Fruit fly (Drosophila melanogaster) whole organism, wandering third instar larva: ENCODE measurements around the gene CG31275.

Experiments used
- Abd-B ChIP-seq: fragments of >200 bp; optimal IDR thresholded peaks from 2 replicates; lab custom pipeline; 2017; ENCODE audit warnings: missing biosample characterization, missing genetic modification characterization
- CG32264 ChIP-seq: fragments of 200-800 bp; sonication (Bioruptor generic); optimal IDR thresholded peaks from 2 replicates; lab custom pipeline; 2016; ENCODE audit warnings: missing biosample characterization, missing genetic modification characterization
- CG9705 ChIP-seq: fragments of 200-800 bp; sonication (Bioruptor generic); optimal IDR thresholded peaks from 2 replicates; lab custom pipeline; 2018; ENCODE audit warnings: missing biosample characterization, mild to moderate bottlenecking, missing genetic modification characterization
- CrebA ChIP-seq: fragments of 200-800 bp; sonication (Bioruptor generic); optimal IDR thresholded peaks from 2 replicates; lab custom pipeline; 2016; ENCODE audit warnings: missing biosample characterization, mild to moderate bottlenecking, missing genetic modification characterization, borderline replicate concordance
- GATAd ChIP-seq: sonication (Bioruptor generic); optimal IDR thresholded peaks from 2 replicates; lab custom pipeline; 2016; ENCODE audit warnings: missing biosample characterization, missing genetic modification characterization
- HLH106 ChIP-seq: fragments of 200-800 bp; optimal IDR thresholded peaks from 3 replicates; lab custom pipeline; 2019; ENCODE audit warnings: missing biosample characterization, mild to moderate bottlenecking, missing genetic modification characterization, moderate library complexity
- Hnf4 ChIP-seq: fragments of 200-800 bp; sonication (Bioruptor generic); optimal IDR thresholded peaks from 2 replicates; lab custom pipeline; 2016; ENCODE audit warnings: missing biosample characterization, mild to moderate bottlenecking, missing genetic modification characterization
- Hr78 ChIP-seq: fragments of >200 bp; optimal IDR thresholded peaks from 2 replicates; lab custom pipeline; 2017; ENCODE audit warnings: missing biosample characterization, missing genetic modification characterization
- Hr83 ChIP-seq: fragments of 200-300 bp; sonication (Bioruptor generic); optimal IDR thresholded peaks from 2 replicates; lab custom pipeline; 2016; ENCODE audit warnings: missing biosample characterization, mild to moderate bottlenecking, missing genetic modification characterization, moderate library complexity; ENCODE audit not compliant: poor library complexity, severe bottlenecking
- Jra ChIP-seq: sonication (Bioruptor generic); optimal IDR thresholded peaks from 2 replicates; lab custom pipeline; 2016; ENCODE audit warnings: missing biosample characterization, missing genetic modification characterization
- Mio ChIP-seq: sonication (Bioruptor generic); optimal IDR thresholded peaks from 2 replicates; lab custom pipeline; 2016; ENCODE audit warnings: missing biosample characterization, missing genetic modification characterization
- Myc ChIP-seq: fragments of >200 bp; optimal IDR thresholded peaks from 2 replicates; lab custom pipeline; 2017
- N ChIP-seq: fragments of >200 bp; optimal IDR thresholded peaks from 2 replicates; lab custom pipeline; 2018; ENCODE audit warnings: missing biosample characterization, missing external identifiers, missing genetic modification characterization
- OdsH ChIP-seq: fragments of 200-800 bp; sonication (Bioruptor generic); optimal IDR thresholded peaks from 2 replicates; lab custom pipeline; 2016; ENCODE audit warnings: missing biosample characterization, mild to moderate bottlenecking, missing genetic modification characterization
- Rel ChIP-seq, 2 experiments: fragments of 200-800 bp; sonication (Bioruptor generic) in 1 of 2; optimal IDR thresholded peaks; 2 replicates in 1 of 2; 3 replicates in 1 of 2; lab custom pipeline; 2016 to 2019; ENCODE audit warnings: mild to moderate bottlenecking in 2 of 2, missing biosample characterization in 2 of 2, missing genetic modification characterization in 2 of 2, moderate library complexity in 1 of 2
- Sp1 ChIP-seq: fragments of 200-800 bp; sonication (Bioruptor generic); optimal IDR thresholded peaks from 3 replicates; lab custom pipeline; 2019; ENCODE audit warnings: missing biosample characterization, mild to moderate bottlenecking, missing genetic modification characterization, moderate library complexity
- Vsx2 ChIP-seq: fragments of 200-300, 225-300 bp; sonication (Bioruptor generic); optimal IDR thresholded peaks from 2 replicates; lab custom pipeline; 2018; ENCODE audit warnings: missing biosample characterization, missing genetic modification characterization; ENCODE audit not compliant: partially characterized antibody
- br ChIP-seq: fragments of 200-800 bp; sonication (Bioruptor generic); optimal IDR thresholded peaks from 2 replicates; lab custom pipeline; 2016; ENCODE audit warnings: missing biosample characterization, missing genetic modification characterization
- dl ChIP-seq, 2 experiments: fragments of 175-275, 200-275 bp in 1 of 2; fragments of 200-275 bp in 1 of 2; sonication (Bioruptor generic); optimal IDR thresholded peaks; lab custom pipeline; 2018; ENCODE audit warnings: mild to moderate bottlenecking in 2 of 2, missing biosample characterization in 2 of 2, missing genetic modification characterization in 2 of 2, moderate library complexity in 2 of 2; ENCODE audit not compliant: partially characterized antibody in 2 of 2, insufficient read depth in 1 of 2
- dmrt93B ChIP-seq: fragments of 200-800 bp; sonication (Bioruptor generic); optimal IDR thresholded peaks from 2 replicates; lab custom pipeline; 2018; ENCODE audit warnings: missing biosample characterization, mild to moderate bottlenecking, missing genetic modification characterization
- dsf ChIP-seq: sonication (Bioruptor generic); optimal IDR thresholded peaks from 2 replicates; lab custom pipeline; 2016; ENCODE audit warnings: missing biosample characterization, missing genetic modification characterization, borderline replicate concordance
- ey ChIP-seq: fragments of 200-800 bp; sonication (Bioruptor generic); optimal IDR thresholded peaks from 2 replicates; lab custom pipeline; 2016; ENCODE audit warnings: missing biosample characterization, missing genetic modification characterization
- h ChIP-seq: fragments of 200-800 bp; sonication (Bioruptor generic); optimal IDR thresholded peaks from 3 replicates; lab custom pipeline; 2016; ENCODE audit warnings: missing biosample characterization, mild to moderate bottlenecking, missing genetic modification characterization
- jim ChIP-seq: fragments of 175-275, 200-325 bp; sonication (Bioruptor generic); optimal IDR thresholded peaks from 2 replicates; lab custom pipeline; 2016; ENCODE audit warnings: missing biosample characterization, mild to moderate bottlenecking, missing genetic modification characterization
- pan ChIP-seq: fragments of >200 bp; optimal IDR thresholded peaks from 2 replicates; lab custom pipeline; 2017
- psq ChIP-seq: fragments of 200-800 bp; sonication (Bioruptor generic); optimal IDR thresholded peaks from 3 replicates; lab custom pipeline; 2017; ENCODE audit warnings: missing biosample characterization, mild to moderate bottlenecking, missing genetic modification characterization, moderate library complexity
- rgr ChIP-seq: fragments of 200-800 bp; sonication (Bioruptor generic); optimal IDR thresholded peaks from 3 replicates; lab custom pipeline; 2016; ENCODE audit warnings: missing biosample characterization, mild to moderate bottlenecking, missing genetic modification characterization
- sage ChIP-seq: fragments of 200-800 bp; sonication (Bioruptor generic); optimal IDR thresholded peaks from 2 replicates; lab custom pipeline; 2016; ENCODE audit warnings: missing biosample characterization, mild to moderate bottlenecking, missing genetic modification characterization
- sv ChIP-seq: fragments of 200-800 bp; sonication (Bioruptor generic); optimal IDR thresholded peaks from 3 replicates; lab custom pipeline; 2016; ENCODE audit warnings: missing biosample characterization, missing genetic modification characterization
- tai ChIP-seq: sonication (Bioruptor generic); optimal IDR thresholded peaks from 2 replicates; lab custom pipeline; 2016; ENCODE audit warnings: missing biosample characterization, missing genetic modification characterization
- usp ChIP-seq: fragments of >200 bp; optimal IDR thresholded peaks from 2 replicates; lab custom pipeline; 2017; ENCODE audit warnings: missing biosample characterization, missing genetic modification characterization
- woc ChIP-seq: sonication (Bioruptor generic); optimal IDR thresholded peaks from 2 replicates; lab custom pipeline; 2016; ENCODE audit warnings: missing biosample characterization, mild to moderate bottlenecking, missing genetic modification characterization

CG31275 gene

DNA sequence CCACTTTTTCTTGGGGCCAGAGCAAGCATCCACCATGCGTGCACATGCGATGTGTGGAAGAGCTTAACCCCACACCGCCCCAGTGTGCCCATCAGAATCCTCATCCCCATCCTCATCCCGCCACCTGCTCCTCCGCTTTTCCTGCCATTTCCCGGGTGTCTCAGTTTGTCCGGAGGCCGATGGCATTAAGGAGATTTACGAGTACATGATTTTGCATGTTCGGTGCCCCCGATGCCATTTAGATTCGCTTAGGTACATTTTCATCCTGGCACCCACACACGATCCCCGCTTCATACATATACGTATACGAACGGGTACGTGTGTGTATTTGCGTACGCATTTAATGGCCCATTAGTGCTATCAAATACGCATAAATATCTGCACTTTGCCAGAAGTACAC is 36.2 kb upstream of the CG31275 start:
- no peak for TF ChIP-seq rgr (GFP tag; lab: Kevin White, UChicago)
- no peak for TF ChIP-seq tai (GFP tag; lab: Kevin White, UChicago)
- TF ChIP-seq Vsx2 (GFP tag; lab: Kevin White, UChicago) = no peak
- TF ChIP-seq sage = no peak
- no peak for TF ChIP-seq h (GFP tag; lab: Kevin White, UChicago)
- no peak for TF ChIP-seq br (GFP tag; lab: Kevin White, UChicago)
- TF ChIP-seq Sp1 (GFP tag; lab: Kevin White, UChicago) = no peak
- TF ChIP-seq Rel (GFP tag; optimal IDR thresholded peaks at IDR 0.05; lab: Kevin White, UChicago) = no peak
- no peak for TF ChIP-seq Rel (tag; optimal IDR thresholded peaks at IDR 0.05; lab: Kevin White, UChicago)

DNA sequence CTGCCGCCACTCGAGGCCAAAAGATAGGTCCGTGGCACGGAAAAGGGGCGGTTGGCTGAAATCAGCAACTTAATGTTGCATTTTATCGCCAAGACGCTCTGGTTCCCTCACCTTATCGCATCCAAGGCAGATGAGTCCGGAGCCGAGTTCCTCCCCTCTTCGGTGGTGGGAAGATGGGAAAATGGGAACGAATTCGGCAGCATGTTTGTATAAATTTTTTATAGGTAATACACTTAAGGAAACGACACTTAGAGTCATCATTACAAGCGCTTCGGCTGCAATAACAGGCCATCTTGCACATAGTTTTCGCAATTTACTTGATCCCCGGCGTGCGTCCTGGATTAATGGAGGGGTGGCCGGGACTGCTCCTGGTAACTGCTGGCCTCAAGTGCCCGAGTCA is 33.9 kb upstream of the CG31275 start:
- TF ChIP-seq sage (no peak), GATAd (GFP tag; lab: Kevin White, UChicago) (no peak), br (GFP tag; lab: Kevin White, UChicago) (no peak), rgr (GFP tag; lab: Kevin White, UChicago) (no peak), woc (GFP tag; lab: Kevin White, UChicago) (no peak), Myc (lab: Kevin White, UChicago) (no peak), CG9705 (GFP tag; lab: Kevin White, UChicago) (no peak), Jra (GFP tag; lab: Kevin White, UChicago) (no peak), Hr78 (GFP tag; lab: Kevin White, UChicago) (no peak), dmrt93B (no peak), Hr83 (GFP tag; lab: Kevin White, UChicago) (no peak), N (GFP tag; lab: Kevin White, UChicago) (no peak), HLH106 (tag; lab: Kevin White, UChicago) (no peak), psq (GFP tag; lab: Kevin White, UChicago) (no peak), Mio (GFP tag; lab: Kevin White, UChicago) (no peak), jim (no peak)

DNA sequence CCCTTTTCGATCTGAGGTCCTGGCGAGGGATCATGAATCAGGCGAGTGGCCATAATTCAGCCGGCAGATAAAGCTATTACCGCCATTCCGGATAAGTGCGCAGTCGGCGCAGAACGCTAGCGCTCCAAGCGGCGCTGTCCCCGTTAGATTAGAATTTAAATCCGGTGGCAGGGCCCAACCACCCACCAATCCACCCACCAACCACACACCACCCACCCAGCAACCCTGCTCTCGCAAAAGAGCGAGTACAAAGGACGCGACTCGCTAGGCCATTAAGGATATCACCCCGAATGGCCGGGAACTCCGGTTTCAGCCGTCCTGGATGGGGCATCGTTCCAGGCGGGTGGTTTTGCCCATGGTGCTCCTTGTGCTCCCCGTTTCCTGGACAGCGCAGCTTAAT is 32.8 kb upstream of the CG31275 start:
- TF ChIP-seq N (GFP tag; lab: Kevin White, UChicago) (no peak), Sp1 (GFP tag; lab: Kevin White, UChicago) (no peak), psq (GFP tag; lab: Kevin White, UChicago) (no peak), Rel (GFP tag; optimal IDR thresholded peaks at IDR 0.05; lab: Kevin White, UChicago) (no peak), Rel (tag; optimal IDR thresholded peaks at IDR 0.05; lab: Kevin White, UChicago) (no peak), Mio (GFP tag; lab: Kevin White, UChicago) (no peak), CrebA (no peak), dl (GFP tag; optimal IDR thresholded peaks at IDR 0.05; lab: Kevin White, UChicago; ENCODE audit: insufficient read depth in 1 of 2, partially characterized antibody in 2 of 2) (no peak), dmrt93B (no peak), CG32264 (no peak), HLH106 (tag; lab: Kevin White, UChicago) (no peak), Hnf4 (GFP tag; lab: Kevin White, UChicago) (no peak), Vsx2 (GFP tag; lab: Kevin White, UChicago) (no peak), jim (no peak), OdsH (GFP tag; lab: Kevin White, UChicago) (no peak), usp (GFP tag; lab: Kevin White, UChicago) (no peak)

DNA sequence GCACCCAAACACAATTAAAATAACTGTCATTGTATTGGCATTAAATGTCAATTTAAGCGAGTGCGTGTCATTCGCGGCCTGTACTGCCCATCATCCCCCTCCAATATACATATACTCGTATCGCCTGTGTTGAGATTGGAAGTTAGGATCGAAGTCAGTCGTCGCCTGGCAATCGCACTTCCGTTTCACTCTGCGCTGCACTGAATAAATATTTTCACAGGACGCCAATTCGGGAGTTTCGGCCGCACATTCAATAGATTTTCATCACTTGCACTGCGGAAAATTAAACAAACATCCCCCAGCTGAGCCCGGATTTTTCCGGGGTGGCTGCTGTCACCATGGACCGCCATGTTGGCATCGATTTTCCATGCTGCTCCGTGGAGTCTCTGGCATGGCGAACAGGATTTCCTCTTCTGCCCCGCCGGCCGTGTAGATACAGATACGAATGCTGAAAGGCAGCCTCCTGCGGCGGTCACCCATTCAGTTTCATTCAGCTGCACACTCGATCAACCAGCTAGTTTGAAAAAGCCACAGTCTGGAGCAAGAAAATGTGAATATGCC is 32.1 kb upstream of the CG31275 start:
- TF ChIP-seq tai (GFP tag; lab: Kevin White, UChicago) (no peak), Jra (GFP tag; lab: Kevin White, UChicago) (no peak), dsf (no peak), rgr (GFP tag; lab: Kevin White, UChicago) (no peak), CrebA (no peak), Hr83 (GFP tag; lab: Kevin White, UChicago) (no peak), HLH106 (tag; lab: Kevin White, UChicago) (no peak), ey (GFP tag; lab: Kevin White, UChicago) (no peak), Abd-B (GFP tag; lab: Kevin White, UChicago) (no peak), h (GFP tag; lab: Kevin White, UChicago) (no peak), jim (no peak), sage (no peak), Hr78 (GFP tag; lab: Kevin White, UChicago) (no peak), OdsH (GFP tag; lab: Kevin White, UChicago) (no peak), sv (GFP tag; lab: Kevin White, UChicago) (no peak), N (GFP tag; lab: Kevin White, UChicago) (no peak), psq (GFP tag; lab: Kevin White, UChicago) (no peak), Hnf4 (GFP tag; lab: Kevin White, UChicago) (no peak), pan (no peak)
